Fruit fly (Drosophila melanogaster) whole organism, prepupa: Measurements from ENCODE around the gene CG32669.

Experiments
- CG10631 ChIP-seq: fragments of 200-800 bp; sonication (Bioruptor generic); optimal IDR thresholded peaks from 2 replicates; lab custom pipeline; 2016; ENCODE audit warnings: missing biosample characterization, missing genetic modification characterization
- CG11902 ChIP-seq: fragments of 200-800 bp; sonication (Bioruptor generic); optimal IDR thresholded peaks from 3 replicates; lab custom pipeline; 2016; ENCODE audit warnings: missing biosample characterization, missing genetic modification characterization
- CG34406 ChIP-seq: fragments of 200-800 bp; sonication (Bioruptor generic); optimal IDR thresholded peaks from 3 replicates; lab custom pipeline; 2016; ENCODE audit warnings: missing biosample characterization, missing genetic modification characterization
- CG6854 ChIP-seq: fragments of 200-800 bp; sonication (Bioruptor generic); optimal IDR thresholded peaks from 2 replicates; lab custom pipeline; 2017; ENCODE audit warnings: missing biosample characterization, mild to moderate bottlenecking, missing genetic modification characterization
- OdsH ChIP-seq: fragments of 200-800 bp; sonication (Bioruptor generic); optimal IDR thresholded peaks from 3 replicates; lab custom pipeline; 2016; ENCODE audit warnings: missing biosample characterization, missing genetic modification characterization
- Sox14 ChIP-seq: fragments of 200-800 bp; sonication (Bioruptor generic); optimal IDR thresholded peaks from 3 replicates; lab custom pipeline; 2016; ENCODE audit warnings: missing biosample characterization, missing genetic modification characterization
- achi ChIP-seq: fragments of 200-800 bp; sonication (Bioruptor generic); optimal IDR thresholded peaks from 3 replicates; lab custom pipeline; 2016; ENCODE audit warnings: missing biosample characterization, missing genetic modification characterization
- fd59A ChIP-seq: fragments of 200-800 bp; sonication (Bioruptor generic); optimal IDR thresholded peaks from 2 replicates; lab custom pipeline; 2017; ENCODE audit warnings: missing biosample characterization, mild to moderate bottlenecking, missing genetic modification characterization, missing genetic modification reagents
- net ChIP-seq: fragments of 200-800 bp; sonication (Bioruptor generic); optimal IDR thresholded peaks from 3 replicates; lab custom pipeline; 2016; ENCODE audit warnings: missing biosample characterization, missing genetic modification characterization
- salr ChIP-seq, 2 experiments: fragments of 200-800 bp; sonication (Bioruptor generic); optimal IDR thresholded peaks; 3 replicates each; lab custom pipeline; 2016 to 2018; ENCODE audit warnings: missing biosample characterization in 2 of 2, missing genetic modification characterization in 2 of 2, mild to moderate bottlenecking in 1 of 2
- topi ChIP-seq: fragments of 200-800 bp; sonication (Bioruptor generic); optimal IDR thresholded peaks from 3 replicates; lab custom pipeline; 2016; ENCODE audit warnings: missing biosample characterization, missing genetic modification characterization
- vri ChIP-seq: fragments of 200-800 bp; sonication (Bioruptor generic); optimal IDR thresholded peaks from 3 replicates; lab custom pipeline; 2016; ENCODE audit warnings: missing biosample characterization, mild to moderate bottlenecking, missing genetic modification characterization

dm6 chrX:10847447-10847846 is 2.6 kb upstream of the CG32669 start:
- no peak for TF ChIP-seq net (GFP tag; lab: Kevin White, UChicago)
- TF ChIP-seq OdsH (GFP tag; lab: Kevin White, UChicago), result no peak
- no peak for TF ChIP-seq CG6854 (GFP tag; lab: Kevin White, UChicago)
- no peak for TF ChIP-seq achi (GFP tag; lab: Kevin White, UChicago)
- no peak for TF ChIP-seq Sox14 (GFP tag; lab: Kevin White, UChicago)
- no peak for TF ChIP-seq salr (GFP tag; optimal IDR thresholded peaks at IDR 0.05; lab: Kevin White, UChicago)
- TF ChIP-seq topi (GFP tag; lab: Kevin White, UChicago), result no peak
- no peak for TF ChIP-seq vri (GFP tag; lab: Kevin White, UChicago)
- no peak for TF ChIP-seq CG11902 (GFP tag; lab: Kevin White, UChicago)
- TF ChIP-seq CG34406, result no peak
- TF ChIP-seq CG10631, result no peak
- no peak for TF ChIP-seq fd59A
